Worm (Caenorhabditis elegans) whole organism, mixed stage, embryonic: ENCODE data around the gene zip-7.

Source experiments
- lin-13 ChIP-seq: fragments of 150-350 bp; optimal IDR thresholded peaks from 2 replicates; lab custom pipeline; 2014; ENCODE audit warnings: missing biosample characterization, missing genetic modification characterization
- nhr-12 ChIP-seq: fragments of 150-350 bp; optimal IDR thresholded peaks from 2 replicates; lab custom pipeline; 2014; ENCODE audit warnings: missing biosample characterization, missing genetic modification characterization
- nhr-237 ChIP-seq: fragments of 150-350 bp; optimal IDR thresholded peaks from 2 replicates; lab custom pipeline; 2014; ENCODE audit warnings: missing biosample characterization, missing genetic modification characterization
- pha-4 ChIP-seq: fragments of 150-350 bp; optimal IDR thresholded peaks from 2 replicates; lab custom pipeline; 2018; ENCODE audit warnings: missing biosample characterization, missing genetic modification reagents, missing genetic modification characterization
- unc-39 ChIP-seq: fragments of 150-350 bp; optimal IDR thresholded peaks from 2 replicates; lab custom pipeline; 2014; ENCODE audit warnings: missing biosample characterization, missing genetic modification characterization
- unc-62 ChIP-seq: fragments of 150-350 bp; optimal IDR thresholded peaks from 2 replicates; lab custom pipeline; 2014; ENCODE audit warnings: missing biosample characterization, missing genetic modification reagents, missing genetic modification characterization

ce11 chrIV:16492937-16493336 is 12.5 kb downstream of the zip-7 start:
- TF ChIP-seq nhr-237 (tag; lab: Kevin White, UChicago) (no peak), unc-39 (tag; lab: Kevin White, UChicago) (no peak), unc-62 (GFP tag; lab: Kevin White, UChicago) (no peak), lin-13 (tag; lab: Kevin White, UChicago) (no peak), pha-4 (tag; lab: Kevin White, UChicago) (no peak), nhr-12 (tag; lab: Kevin White, UChicago) (no peak)
